Worm (Caenorhabditis elegans): ENCODE data around the gene bcc-1.

DNA sequence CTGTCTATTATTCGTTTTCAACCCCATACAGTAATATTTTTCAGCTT is 53.9 kb downstream of the bcc-1 start, which contains the start of gene kdin-1:
- TF ChIP-seq W03F9.2 (tag; optimal IDR thresholded peaks at IDR 0.05) (no peak), him-1 (tag; optimal IDR thresholded peaks at IDR 0.05) (no peak), dao-5 (tag; optimal IDR thresholded peaks at IDR 0.05) (no peak)
